Fruit fly (Drosophila melanogaster): Measurements from ENCODE around the gene Acbp6.

- no peak for TF ChIP-seq CTCF (optimal IDR thresholded peaks at IDR 0.05)
- TF ChIP-seq CG8478 (optimal IDR thresholded peaks at IDR 0.05), result no peak
These were observed 34.1 kb upstream of the Acbp6 start, which contains the start of gene form3 for dm6 chr3L:7094548-7095072.

Data from S2 (cell line).